Fruit fly (Drosophila melanogaster) whole organism, embryonic: Measurements from ENCODE around the gene Fum1.

Experiments
- Adf1 ChIP-seq: fragments of 200-800 bp; sonication (Bioruptor generic); IDR thresholded peaks from 2 replicates; pipeline ENCODE4 v1.3.6; 2022; ENCODE audit warnings: missing biosample characterization, missing genetic modification characterization
- C15 ChIP-seq: fragments of 200-800 bp; sonication (Bioruptor generic); IDR thresholded peaks from 3 replicates; pipeline ENCODE4 v1.3.6; 2022; ENCODE audit warnings: missing biosample characterization, missing genetic modification characterization
- CG1024 ChIP-seq: fragments of 200-800 bp; sonication (Bioruptor generic); IDR thresholded peaks from 2 replicates; pipeline ENCODE4 v1.3.6; 2022; ENCODE audit warnings: missing biosample characterization, missing genetic modification characterization
- CG10543 ChIP-seq: fragments of 200-800 bp; sonication (Bioruptor generic); optimal IDR thresholded peaks from 3 replicates; lab custom pipeline; 2017; ENCODE audit warnings: missing biosample characterization, mild to moderate bottlenecking, missing genetic modification characterization, moderate library complexity
- CG10979 ChIP-seq: fragments of 200-800 bp; sonication (Bioruptor generic); optimal IDR thresholded peaks from 2 replicates; lab custom pipeline; 2018; ENCODE audit warnings: missing biosample characterization, mild to moderate bottlenecking, missing genetic modification characterization, moderate library complexity
- CG11247 ChIP-seq: fragments of 200-800 bp; sonication (Bioruptor generic); IDR thresholded peaks from 2 replicates; pipeline ENCODE4 v1.3.6; 2022; ENCODE audit warnings: missing biosample characterization, missing genetic modification characterization
- CG12071 ChIP-seq: fragments of 200-800 bp; sonication (Bioruptor generic); optimal IDR thresholded peaks from 3 replicates; lab custom pipeline; 2018; ENCODE audit warnings: missing biosample characterization, mild to moderate bottlenecking, missing genetic modification characterization
- CG12769 ChIP-seq: fragments of 200-800 bp; sonication (Bioruptor generic); optimal IDR thresholded peaks from 2 replicates; lab custom pipeline; 2019; ENCODE audit warnings: missing biosample characterization, mild to moderate bottlenecking, missing genetic modification characterization, moderate library complexity
- CG2678 ChIP-seq: fragments of 200-800 bp; sonication (Bioruptor generic); optimal IDR thresholded peaks from 3 replicates; lab custom pipeline; 2019; ENCODE audit warnings: missing biosample characterization, mild to moderate bottlenecking, missing genetic modification characterization, moderate library complexity
- CG33557 ChIP-seq: fragments of 200-800 bp; sonication (Bioruptor generic); optimal IDR thresholded peaks from 2 replicates; lab custom pipeline; 2019; ENCODE audit warnings: missing biosample characterization, mild to moderate bottlenecking, missing genetic modification characterization, moderate library complexity
- CG3995 ChIP-seq: fragments of 200-800 bp; sonication (Bioruptor generic); optimal IDR thresholded peaks from 3 replicates; lab custom pipeline; 2016; ENCODE audit warnings: missing biosample characterization, missing genetic modification characterization
- CG4730 ChIP-seq: fragments of 200-800 bp; sonication (Bioruptor generic); IDR thresholded peaks from 2 replicates; pipeline ENCODE4 v1.3.6; 2022; ENCODE audit warnings: missing biosample characterization, missing genetic modification characterization
- CG5180 ChIP-seq: fragments of 200-800 bp; sonication (Bioruptor generic); optimal IDR thresholded peaks from 3 replicates; lab custom pipeline; 2017; ENCODE audit warnings: missing biosample characterization, missing genetic modification characterization, mild to moderate bottlenecking, moderate library complexity, missing genetic modification reagents
- CG6765 ChIP-seq: fragments of 200-800 bp; sonication (Bioruptor generic); optimal IDR thresholded peaks from 3 replicates; lab custom pipeline; 2017; ENCODE audit warnings: missing biosample characterization, mild to moderate bottlenecking, missing genetic modification characterization
- CG6854 ChIP-seq: fragments of 200-800 bp; sonication (Bioruptor generic); optimal IDR thresholded peaks from 3 replicates; lab custom pipeline; 2017; ENCODE audit warnings: missing biosample characterization, mild to moderate bottlenecking, missing genetic modification characterization
- D19B ChIP-seq: fragments of 200-800 bp; sonication (Bioruptor generic); optimal IDR thresholded peaks from 2 replicates; lab custom pipeline; 2017; ENCODE audit warnings: missing biosample characterization, mild to moderate bottlenecking, missing genetic modification characterization
- Dek ChIP-seq: fragments of 200-800 bp; sonication (Bioruptor generic); optimal IDR thresholded peaks from 3 replicates; lab custom pipeline; 2019; ENCODE audit warnings: missing biosample characterization, mild to moderate bottlenecking, missing genetic modification characterization, moderate library complexity
- E2f1 ChIP-seq: fragments of 200-800 bp; sonication (Bioruptor generic); IDR thresholded peaks from 2 replicates; pipeline ENCODE4 v1.3.6; 2022; ENCODE audit warnings: missing biosample characterization, missing genetic modification characterization
- HLH4C ChIP-seq: fragments of 200-800 bp; sonication (Bioruptor generic); IDR thresholded peaks from 3 replicates; pipeline ENCODE4 v1.3.6; 2022; ENCODE audit warnings: missing biosample characterization, missing genetic modification characterization; ENCODE audit not compliant: partially characterized antibody
- Hey ChIP-seq: fragments of 200-800 bp; sonication (Bioruptor generic); optimal IDR thresholded peaks from 3 replicates; lab custom pipeline; 2018; ENCODE audit warnings: missing biosample characterization, mild to moderate bottlenecking, missing genetic modification characterization
- MTF-1 ChIP-seq: fragments of 200-800 bp; sonication (Bioruptor generic); optimal IDR thresholded peaks from 2 replicates; lab custom pipeline; 2018; ENCODE audit warnings: missing biosample characterization, mild to moderate bottlenecking, missing genetic modification characterization, borderline replicate concordance
- Med ChIP-seq: fragments of 200-800 bp; sonication (Bioruptor generic); peaks from one replicate; lab custom pipeline; 2016; ENCODE audit warnings: missing biosample characterization, missing genetic modification characterization, mild to moderate bottlenecking, inconsistent platforms, moderate library complexity
- Myb ChIP-seq: fragments of 200-800 bp; sonication (Bioruptor generic); optimal IDR thresholded peaks from 2 replicates; lab custom pipeline; 2016; ENCODE audit warnings: missing biosample characterization, missing genetic modification characterization
- Poxn ChIP-seq: fragments of 200-800 bp; sonication (Bioruptor generic); IDR thresholded peaks from 2 replicates; pipeline ENCODE4 v1.3.6; 2022; ENCODE audit warnings: missing biosample characterization, missing genetic modification characterization
- Stat92E ChIP-seq, 3 experiments: fragments of >200 bp in 2 of 3; fragments of 200-800 bp in 1 of 3; sonication (Bioruptor generic) in 1 of 3; optimal IDR thresholded peaks; 2 replicates each; lab custom pipeline; 2017 to 2019; ENCODE audit warnings: missing biosample characterization in 3 of 3, missing genetic modification characterization in 3 of 3, mild to moderate bottlenecking in 1 of 3, moderate library complexity in 1 of 3
- Tbp ChIP-seq: fragments of >200 bp; optimal IDR thresholded peaks from 2 replicates; lab custom pipeline; 2018; ENCODE audit warnings: missing biosample characterization, missing genetic modification characterization
- Trl ChIP-seq, 3 experiments: fragments of >200 bp in 2 of 3; fragments of 200-800 bp in 1 of 3; sonication (Bioruptor generic) in 1 of 3; optimal IDR thresholded peaks; 2 replicates in 1 of 3; 3 replicates in 2 of 3; lab custom pipeline; 2016 to 2017; ENCODE audit warnings: missing biosample characterization in 1 of 3, missing genetic modification characterization in 1 of 3
- ara ChIP-seq: fragments of 200-800 bp; sonication (Bioruptor generic); IDR thresholded peaks from 2 replicates; pipeline ENCODE4 v1.3.6; 2022; ENCODE audit warnings: missing biosample characterization, missing genetic modification characterization
- bbx ChIP-seq: fragments of 200-800 bp; sonication (Bioruptor generic); IDR thresholded peaks from 2 replicates; pipeline ENCODE4 v1.3.6; 2022; ENCODE audit warnings: missing biosample characterization, missing genetic modification characterization; ENCODE audit not compliant: partially characterized antibody
- bsh ChIP-seq, 2 experiments: fragments of 200-800 bp; sonication (Bioruptor generic); optimal IDR thresholded peaks; 2 replicates each; lab custom pipeline; 2017 to 2018; ENCODE audit warnings: mild to moderate bottlenecking in 2 of 2, missing biosample characterization in 2 of 2, missing genetic modification characterization in 2 of 2, moderate library complexity in 1 of 2
- cas ChIP-seq: fragments of 200-800 bp; sonication (Bioruptor generic); IDR thresholded peaks from 2 replicates; pipeline ENCODE4 v1.3.6; 2022; ENCODE audit warnings: missing biosample characterization, missing genetic modification characterization
- chm ChIP-seq: fragments of 200-800 bp; sonication (Bioruptor generic); IDR thresholded peaks from 2 replicates; pipeline ENCODE4 v1.3.6; 2022; ENCODE audit warnings: missing biosample characterization, missing genetic modification characterization
- crol ChIP-seq: fragments of 200-800 bp; sonication (Bioruptor generic); IDR thresholded peaks from 2 replicates; pipeline ENCODE4 v1.3.6; 2022; ENCODE audit warnings: missing biosample characterization, missing genetic modification characterization
- dati ChIP-seq: fragments of 200-800 bp; sonication (Bioruptor generic); IDR thresholded peaks from 2 replicates; pipeline ENCODE4 v1.3.6; 2022; ENCODE audit warnings: missing biosample characterization, missing genetic modification characterization
- ftz-f1 ChIP-seq: fragments of 200-800 bp; sonication (Bioruptor generic); optimal IDR thresholded peaks from 2 replicates; lab custom pipeline; 2016; ENCODE audit warnings: missing biosample characterization, missing genetic modification characterization
- gce ChIP-seq: fragments of 200-800 bp; sonication (Bioruptor generic); IDR thresholded peaks from 3 replicates; pipeline ENCODE4 v1.3.6; 2022; ENCODE audit warnings: missing biosample characterization, missing genetic modification characterization
- her ChIP-seq: fragments of 200-800 bp; sonication (Bioruptor generic); optimal IDR thresholded peaks from 2 replicates; lab custom pipeline; 2016; ENCODE audit warnings: missing biosample characterization, missing genetic modification characterization
- kah ChIP-seq: fragments of 200-800 bp; sonication (Bioruptor generic); optimal IDR thresholded peaks from 2 replicates; lab custom pipeline; 2018; ENCODE audit warnings: missing biosample characterization, mild to moderate bottlenecking, missing genetic modification characterization
- nerfin-1 ChIP-seq: fragments of 200-800 bp; sonication (Bioruptor generic); optimal IDR thresholded peaks from 3 replicates; lab custom pipeline; 2019; ENCODE audit warnings: missing biosample characterization, mild to moderate bottlenecking, missing genetic modification characterization, moderate library complexity
- pfk ChIP-seq: fragments of 200-800 bp; sonication (Bioruptor generic); optimal IDR thresholded peaks from 2 replicates; lab custom pipeline; 2018; ENCODE audit warnings: missing biosample characterization, mild to moderate bottlenecking, missing genetic modification characterization, moderate library complexity
- pita ChIP-seq: fragments of 200-800 bp; sonication (Bioruptor generic); optimal IDR thresholded peaks from 2 replicates; lab custom pipeline; 2017; ENCODE audit warnings: missing biosample characterization, mild to moderate bottlenecking, missing genetic modification characterization
- ro ChIP-seq: fragments of 200-800 bp; sonication (Bioruptor generic); IDR thresholded peaks from 2 replicates; pipeline ENCODE4 v1.3.6; 2022; ENCODE audit warnings: missing biosample characterization, missing genetic modification characterization
- scrt ChIP-seq: fragments of 200-800 bp; sonication (Bioruptor generic); optimal IDR thresholded peaks from 2 replicates; lab custom pipeline; 2018; ENCODE audit warnings: missing biosample characterization, mild to moderate bottlenecking, missing genetic modification characterization, moderate library complexity
- sens ChIP-seq: fragments of 200-800 bp; sonication (Bioruptor generic); peaks from one replicate; lab custom pipeline; 2016; ENCODE audit warnings: missing biosample characterization, missing genetic modification characterization
- sug ChIP-seq: fragments of 200-800 bp; optimal IDR thresholded peaks from 2 replicates; lab custom pipeline; 2019; ENCODE audit warnings: missing biosample characterization, mild to moderate bottlenecking, missing genetic modification characterization, moderate library complexity
- tio ChIP-seq: fragments of 200-800 bp; sonication (Bioruptor generic); optimal IDR thresholded peaks from 2 replicates; lab custom pipeline; 2017; ENCODE audit warnings: missing biosample characterization, missing genetic modification characterization, inconsistent platforms
- unc-4 ChIP-seq: fragments of 200-800 bp; sonication (Bioruptor generic); IDR thresholded peaks from 2 replicates; pipeline ENCODE4 v1.3.6; 2022; ENCODE audit warnings: missing biosample characterization, missing genetic modification characterization; ENCODE audit not compliant: partially characterized antibody
- zfh1 ChIP-seq: fragments of 200-800 bp; sonication (Bioruptor generic); IDR thresholded peaks from 3 replicates; pipeline ENCODE4 v1.3.6; 2022; ENCODE audit warnings: missing biosample characterization, missing genetic modification characterization

Fum1 gene

DNA sequence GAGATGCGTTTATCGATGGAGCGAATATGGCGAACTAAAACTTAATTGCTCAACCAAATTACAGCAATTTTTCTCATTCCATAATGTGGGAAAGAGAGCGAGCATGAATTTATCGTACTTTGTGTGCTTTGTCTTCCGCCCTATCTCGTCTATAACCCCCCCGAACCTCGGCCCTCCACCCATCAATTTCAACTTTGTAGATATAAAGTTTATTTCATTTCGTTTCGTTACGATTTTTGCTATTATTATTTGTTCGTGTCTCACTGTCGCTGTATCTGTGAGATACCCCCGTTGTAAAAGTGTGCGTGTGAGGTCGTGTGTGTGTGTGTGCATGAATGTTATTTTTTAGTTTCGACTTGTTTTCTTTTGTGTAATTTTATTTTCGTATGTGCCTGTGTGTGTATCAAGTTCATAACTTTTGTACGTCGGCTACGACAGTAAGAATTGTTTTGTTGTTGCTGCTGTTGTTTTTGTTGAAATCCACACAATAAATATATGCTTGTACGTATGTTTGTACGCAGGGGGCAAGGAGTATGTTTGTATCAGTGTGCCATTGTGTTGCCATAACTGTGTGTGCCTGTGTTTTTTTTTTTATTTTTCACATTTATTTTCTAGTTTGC lies 30.5 kb downstream of the Fum1 start (continued):
- no peak for TF ChIP-seq C15 (GFP tag; lab: Robert Waterston, UW)
- no peak for TF ChIP-seq pita (GFP tag; lab: Kevin White, UChicago)
- TF ChIP-seq MTF-1 (GFP tag; lab: Kevin White, UChicago): no peak
- TF ChIP-seq CG12071 (GFP tag; lab: Kevin White, UChicago): no peak
- no peak for TF ChIP-seq Dek
- no peak for TF ChIP-seq Poxn
- TF ChIP-seq gce (GFP tag; lab: Robert Waterston, UW): no peak
- TF ChIP-seq CG10979 (tag; lab: Kevin White, UChicago): no peak
- TF ChIP-seq CG2678 (tag; lab: Kevin White, UChicago): no peak
- peak; percentile 60 for TF ChIP-seq crol
- TF ChIP-seq Tbp (GFP tag; lab: Kevin White, UChicago): no peak
- TF ChIP-seq E2f1 (GFP tag; lab: Robert Waterston, UW): no peak
- TF ChIP-seq tio (GFP tag; lab: Kevin White, UChicago): no peak
- peak; percentile 11 for TF ChIP-seq CG10543 (GFP tag; lab: Kevin White, UChicago)
- no peak for TF ChIP-seq Adf1
- TF ChIP-seq zfh1 (GFP tag; lab: Robert Waterston, UW): no peak
- no peak for TF ChIP-seq CG33557 (GFP tag; lab: Kevin White, UChicago)
- TF ChIP-seq Hey (tag; lab: Kevin White, UChicago): no peak
- TF ChIP-seq CG1024 (GFP tag; lab: Robert Waterston, UW): no peak
- TF ChIP-seq chm: no peak
- no peak for TF ChIP-seq unc-4
- no peak for TF ChIP-seq dati
- TF ChIP-seq CG6854: no peak
- TF ChIP-seq bsh (GFP tag; optimal IDR thresholded peaks at IDR 0.05; lab: Kevin White, UChicago): no peak
- TF ChIP-seq her (GFP tag; lab: Kevin White, UChicago): no peak
- peak; percentile 45; the same call in 1 of the 3 replicates for TF ChIP-seq HLH4C
- peak; percentile 13 for TF ChIP-seq sug (tag; lab: Kevin White, UChicago)
- peak; percentile 54 for TF ChIP-seq CG5180 (GFP tag; lab: Kevin White, UChicago)
- no peak for TF ChIP-seq cas
- TF ChIP-seq nerfin-1: no peak
- no peak for TF ChIP-seq Stat92E (GFP tag; optimal IDR thresholded peaks at IDR 0.05; lab: Kevin White, UChicago)
- no peak for TF ChIP-seq CG6765 (GFP tag; lab: Kevin White, UChicago)
- no peak for TF ChIP-seq CG4730 (GFP tag; lab: Robert Waterston, UW)
- TF ChIP-seq CG3995 (GFP tag; lab: Kevin White, UChicago): no peak
- TF ChIP-seq ftz-f1 (GFP tag; lab: Kevin White, UChicago): no peak
- TF ChIP-seq CG12769 (tag; lab: Kevin White, UChicago): peak; percentile 20

DNA sequence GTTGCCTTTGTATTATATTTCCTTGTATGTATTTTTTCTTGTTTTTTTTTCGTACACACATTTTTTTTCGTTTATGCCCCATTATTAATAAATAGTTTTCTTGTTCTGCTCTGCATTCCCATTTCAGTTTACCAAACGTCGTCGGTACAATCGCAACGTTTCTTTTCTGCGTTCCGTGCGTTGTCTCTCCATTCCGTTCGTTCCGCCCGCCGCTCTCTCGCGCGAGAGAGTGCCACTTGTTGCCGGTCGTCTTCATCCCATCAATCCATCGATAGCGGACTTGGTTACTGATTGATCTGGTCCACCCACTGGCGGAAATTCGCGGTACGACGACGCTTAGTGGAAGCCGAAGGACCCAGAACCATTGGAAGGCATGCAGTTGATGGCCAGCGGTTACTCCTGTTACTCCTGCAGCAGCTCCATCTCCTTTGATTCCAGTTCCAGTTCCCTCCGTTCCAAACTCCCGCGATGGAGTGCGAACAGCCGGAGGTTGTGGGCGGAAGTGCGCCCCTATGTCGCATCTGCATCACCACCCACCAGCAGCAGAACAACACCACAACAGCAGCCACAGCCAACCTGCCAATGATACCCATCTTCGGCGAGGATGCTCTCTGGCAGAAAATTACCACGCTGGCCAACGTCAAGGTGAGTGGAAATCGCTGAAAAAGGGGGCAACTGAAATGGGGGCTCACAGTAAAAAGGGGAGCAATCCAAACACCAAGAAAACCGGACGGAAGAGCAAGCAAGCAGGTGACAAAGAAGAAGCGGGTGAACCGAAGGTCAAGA lies 31.2 kb downstream of the Fum1 start:
- TF ChIP-seq pfk (GFP tag; lab: Kevin White, UChicago): peak; percentile 95
- no peak for TF ChIP-seq Myb (GFP tag; lab: Kevin White, UChicago)
- no peak for TF ChIP-seq bbx (GFP tag; lab: Robert Waterston, UW)
- TF ChIP-seq Trl (optimal IDR thresholded peaks at IDR 0.05; lab: Kevin White, UChicago): peak; percentile 48 to 50
- TF ChIP-seq Trl (GFP tag; optimal IDR thresholded peaks at IDR 0.05; lab: Kevin White, UChicago): no peak
- peak; percentile 32 for TF ChIP-seq Med
- peak; percentile 22 for TF ChIP-seq scrt
- TF ChIP-seq D19B (GFP tag; lab: Kevin White, UChicago): no peak
- TF ChIP-seq chm: 0 out of 2 replicates have a peak, but pooled peaks have one; percentile 10
- peak; percentile 74 for TF ChIP-seq kah
- TF ChIP-seq ro (GFP tag; lab: Robert Waterston, UW): no peak
- peak; percentile 64 for TF ChIP-seq sens (GFP tag; lab: Kevin White, UChicago)
- TF ChIP-seq ara (GFP tag; lab: Robert Waterston, UW): no peak
- TF ChIP-seq CG11247: no peak
